Fruit fly (Drosophila melanogaster) whole organism, pupa: ENCODE results near the gene Lsd-2.

ENCODE experiments used
- CG10348 ChIP-seq: fragments of 200-800 bp; sonication (Bioruptor generic); IDR thresholded peaks from 2 replicates; pipeline ENCODE4 v1.3.6; 2022; ENCODE audit warnings: missing biosample characterization, missing genetic modification characterization
- CG13204 ChIP-seq: fragments of 200-800 bp; sonication (Bioruptor generic); optimal IDR thresholded peaks from 2 replicates; lab custom pipeline; 2018; ENCODE audit warnings: missing biosample characterization, mild to moderate bottlenecking, missing genetic modification characterization, moderate library complexity
- CG32121 ChIP-seq: fragments of 200-800 bp; sonication (Bioruptor generic); IDR thresholded peaks from 2 replicates; pipeline ENCODE4 v1.3.6; 2022; ENCODE audit warnings: missing biosample characterization, missing genetic modification characterization
- CG8159 ChIP-seq: fragments of 200-800 bp; sonication (Bioruptor generic); optimal IDR thresholded peaks from 3 replicates; lab custom pipeline; 2018; ENCODE audit warnings: missing biosample characterization, mild to moderate bottlenecking, missing genetic modification characterization, moderate library complexity
- CG8301 ChIP-seq: fragments of 200-800 bp; sonication (Bioruptor generic); optimal IDR thresholded peaks from 2 replicates; lab custom pipeline; 2018; ENCODE audit warnings: missing biosample characterization, mild to moderate bottlenecking, missing genetic modification characterization
- EcR ChIP-seq: fragments of 200-800 bp; sonication (Bioruptor generic); optimal IDR thresholded peaks from 3 replicates; lab custom pipeline; 2019; ENCODE audit warnings: missing biosample characterization, missing genetic modification characterization, mild to moderate bottlenecking, moderate library complexity, missing genetic modification reagents
- Ets98B ChIP-seq: fragments of 200-800 bp; sonication (Bioruptor generic); IDR thresholded peaks from 2 replicates; pipeline ENCODE4 v1.3.6; 2022; ENCODE audit warnings: missing biosample characterization, missing genetic modification characterization
- Pif1A ChIP-seq: fragments of 200-800 bp; sonication (Bioruptor generic); optimal IDR thresholded peaks from 3 replicates; lab custom pipeline; 2016; ENCODE audit warnings: missing biosample characterization, missing genetic modification characterization
- Pif1B ChIP-seq: fragments of 200-800 bp; sonication (Bioruptor generic); optimal IDR thresholded peaks from 3 replicates; lab custom pipeline; 2016; ENCODE audit warnings: missing biosample characterization, missing genetic modification characterization
- Snoo ChIP-seq: fragments of 200-800 bp; sonication (Bioruptor generic); optimal IDR thresholded peaks from 3 replicates; lab custom pipeline; 2017; ENCODE audit warnings: missing biosample characterization, mild to moderate bottlenecking, missing genetic modification characterization, inconsistent platforms
- fd96Ca ChIP-seq: fragments of 200-800 bp; sonication (Bioruptor generic); IDR thresholded peaks from 3 replicates; pipeline ENCODE4 v1.3.6; 2022; ENCODE audit warnings: missing biosample characterization, missing genetic modification characterization
- gl ChIP-seq: fragments of 200-800 bp; sonication (Bioruptor generic); optimal IDR thresholded peaks from 2 replicates; lab custom pipeline; 2018; ENCODE audit warnings: missing biosample characterization, mild to moderate bottlenecking, missing genetic modification characterization

DNA sequence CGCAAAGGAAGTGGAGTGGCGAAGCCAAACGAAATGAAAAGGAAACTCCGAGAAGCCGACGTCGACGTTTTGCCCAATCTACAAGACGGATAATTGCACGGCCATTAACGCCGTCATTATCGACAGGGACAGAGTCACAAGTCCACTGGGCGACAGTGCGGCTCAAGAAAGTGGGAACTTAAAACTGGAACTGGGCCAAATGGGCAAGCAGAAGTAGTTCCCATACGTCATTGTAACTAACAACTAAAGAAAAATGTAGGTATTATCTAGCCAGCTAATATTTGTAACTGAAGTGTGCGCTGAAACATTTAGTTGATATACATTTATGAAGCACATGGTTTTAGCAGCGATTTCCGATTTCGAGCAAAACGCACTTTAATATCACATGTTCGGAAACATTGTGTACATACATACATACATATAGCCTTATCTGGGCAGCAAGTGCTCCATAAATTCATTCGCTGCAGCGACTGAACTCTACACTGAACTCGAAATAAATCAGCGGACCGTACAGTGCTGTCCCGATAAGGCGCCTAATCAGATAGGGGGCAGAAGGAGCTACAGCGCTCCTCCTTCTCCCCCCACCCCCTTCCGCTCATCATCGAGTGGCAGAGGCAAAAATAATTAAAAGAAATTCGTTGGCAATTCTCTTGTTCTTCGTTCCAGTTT is 5.1 kb downstream of the Lsd-2 start:
- peak; percentile 62 for TF ChIP-seq EcR (GFP tag; lab: Kevin White, UChicago)
- TF ChIP-seq CG10348: no peak
- TF ChIP-seq fd96Ca (GFP tag; lab: Robert Waterston, UW): peak; percentile 29; the same call in 1 of the 3 replicates
- TF ChIP-seq Ets98B (GFP tag; lab: Robert Waterston, UW): peak; percentile 37; the same call in 1 of the 2 replicates
- TF ChIP-seq CG32121 (GFP tag; lab: Robert Waterston, UW): no peak
- peak; percentile 15 for TF ChIP-seq Snoo (tag; lab: Kevin White, UChicago)
- no peak for TF ChIP-seq Pif1B
- TF ChIP-seq CG13204 (GFP tag; lab: Kevin White, UChicago): no peak
- peak; percentile 23 for TF ChIP-seq gl (tag; lab: Kevin White, UChicago)
- peak; percentile 37 for TF ChIP-seq CG8159 (tag; lab: Kevin White, UChicago)
- TF ChIP-seq CG8301: peak; percentile 25
- TF ChIP-seq Pif1A (GFP tag; lab: Kevin White, UChicago): peak; percentile 43
